Fruit fly (Drosophila melanogaster): ENCODE measurements around the gene baf.
A peak's percentile ranks its signal among the peaks of the same experiment; 100 is the strongest.

The baf gene

dm6 chr2L:8030693-8031210, 1.5 kb downstream of the baf start, which contains the start of gene Cka (continued):
- TF ChIP-seq Lpt (GFP tag; optimal IDR thresholded peaks at IDR 0.05) (no peak), CG1621 (tag; optimal IDR thresholded peaks at IDR 0.05) (peak; percentile 39), Hr38 (GFP tag; optimal IDR thresholded peaks at IDR 0.05) (no peak), Gug (GFP tag; IDR thresholded peaks at IDR 0.05) (no peak), CG8319 (GFP tag; optimal IDR thresholded peaks at IDR 0.05) (no peak), esn (GFP tag; optimal IDR thresholded peaks at IDR 0.05) (peak; percentile 8), pdm3 (GFP tag; optimal IDR thresholded peaks at IDR 0.05) (no peak), Eip78C (GFP tag) (peak; percentile 73), CG10631 (GFP tag; optimal IDR thresholded peaks at IDR 0.05) (no peak), CG16779 (tag; optimal IDR thresholded peaks at IDR 0.05) (no peak), fd85E (GFP tag; optimal IDR thresholded peaks at IDR 0.05) (no peak)

DNA sequence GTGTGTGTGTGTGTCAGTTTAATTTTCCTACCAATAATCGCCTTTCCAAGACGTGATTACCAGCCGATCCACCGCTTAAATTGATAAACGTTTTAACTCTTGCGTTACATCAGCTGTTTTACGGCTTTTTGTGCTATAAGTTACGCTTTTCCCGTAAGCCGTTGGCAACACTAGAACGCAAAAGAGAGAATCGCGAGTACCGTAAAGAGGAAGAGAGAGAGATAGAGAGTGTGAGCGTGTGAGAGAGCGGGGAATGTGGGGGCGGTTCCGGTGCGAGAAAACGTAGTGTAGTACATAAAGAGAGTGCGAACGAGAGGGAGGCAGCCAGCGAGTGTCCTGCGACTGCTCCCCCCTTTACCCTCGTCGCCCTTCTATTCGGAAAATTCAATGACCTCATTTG, 2.3 kb downstream of the baf start:
- no peak for TF ChIP-seq pdm3 (GFP tag; optimal IDR thresholded peaks at IDR 0.05)
- peak; percentile 77 for TF ChIP-seq CG1621 (tag; optimal IDR thresholded peaks at IDR 0.05)
- peak; percentile 18; the same call in 1 of the 2 replicates for TF ChIP-seq CG15336 (GFP tag; IDR thresholded peaks at IDR 0.05)
- no peak for TF ChIP-seq Smox (GFP tag; optimal IDR thresholded peaks at IDR 0.05)
- TF ChIP-seq ss (GFP tag; optimal IDR thresholded peaks at IDR 0.05), result peak; percentile 11 to 28
- no peak for TF ChIP-seq Sox102F (GFP tag; optimal IDR thresholded peaks at IDR 0.05)
- TF ChIP-seq vri (GFP tag; optimal IDR thresholded peaks at IDR 0.05), result peak; percentile 1
- TF ChIP-seq CG6163 (GFP tag; IDR thresholded peaks at IDR 0.05), result peak; percentile 16; the same call in 1 of the 3 replicates
- peak; percentile 57 for TF ChIP-seq Eip78C (GFP tag)
- TF ChIP-seq Sox14 (GFP tag; optimal IDR thresholded peaks at IDR 0.05), result peak; percentile 2
- no peak for TF ChIP-seq CG9139 (GFP tag; optimal IDR thresholded peaks at IDR 0.05)
- TF ChIP-seq CG6808 (GFP tag; optimal IDR thresholded peaks at IDR 0.05), result no peak
- TF ChIP-seq CG7368 (GFP tag; optimal IDR thresholded peaks at IDR 0.05), result no peak
- TF ChIP-seq topi (GFP tag; optimal IDR thresholded peaks at IDR 0.05), result no peak
- TF ChIP-seq achi (GFP tag; optimal IDR thresholded peaks at IDR 0.05), result peak; percentile 3

DNA sequence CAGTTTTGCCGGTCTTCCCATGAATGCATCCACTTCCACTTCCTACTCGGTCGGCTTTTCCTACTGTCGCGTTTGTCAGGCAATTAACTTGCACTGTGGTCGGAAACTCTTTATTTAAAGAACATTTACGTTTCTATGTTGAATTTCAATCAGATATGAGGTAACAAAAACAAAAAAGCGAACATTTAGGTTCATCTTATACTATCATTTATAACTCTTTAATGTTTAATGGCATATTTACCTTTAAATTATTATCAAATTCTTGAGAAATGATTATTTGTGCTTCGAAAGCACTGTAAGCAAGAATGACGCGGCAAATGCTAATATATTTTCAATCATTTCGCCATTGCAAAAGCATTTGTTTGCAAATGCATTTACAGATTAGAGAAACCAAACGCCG, 4.5 kb downstream of the baf start:
- TF ChIP-seq Eip78C (GFP tag), result peak; percentile 70
- TF ChIP-seq esn (GFP tag; optimal IDR thresholded peaks at IDR 0.05), result peak; percentile 32
- TF ChIP-seq cyc (GFP tag; optimal IDR thresholded peaks at IDR 0.05), result no peak
- peak; percentile 3 for TF ChIP-seq Eip75B (GFP tag; optimal IDR thresholded peaks at IDR 0.05)
- TF ChIP-seq topi (GFP tag; optimal IDR thresholded peaks at IDR 0.05), result peak; percentile 28
- peak; percentile 46; the same call in 1 of the 3 replicates for TF ChIP-seq CG8119 (GFP tag; IDR thresholded peaks at IDR 0.05)
- 0 out of 3 replicates have a peak, but pooled peaks have one; percentile 9 for TF ChIP-seq eg (GFP tag; IDR thresholded peaks at IDR 0.05)
- TF ChIP-seq Ets21C (GFP tag; optimal IDR thresholded peaks at IDR 0.05), result no peak
- no peak for TF ChIP-seq net (GFP tag; optimal IDR thresholded peaks at IDR 0.05)
- peak; percentile 5 for TF ChIP-seq pdm3 (GFP tag; optimal IDR thresholded peaks at IDR 0.05)
- TF ChIP-seq Hr39 (GFP tag; optimal IDR thresholded peaks at IDR 0.05), result peak; percentile 10
- TF ChIP-seq Hr38 (GFP tag; optimal IDR thresholded peaks at IDR 0.05), result no peak
- TF ChIP-seq CG32006 (GFP tag; optimal IDR thresholded peaks at IDR 0.05), result no peak
- TF ChIP-seq CG3919 (GFP tag; optimal IDR thresholded peaks at IDR 0.05), result peak; percentile 1
- peak; percentile 28 for TF ChIP-seq achi (GFP tag; optimal IDR thresholded peaks at IDR 0.05)
- no peak for TF ChIP-seq Smox (GFP tag; optimal IDR thresholded peaks at IDR 0.05)
- peak; percentile 49; the same call in 1 of the 2 replicates for TF ChIP-seq CG15336 (GFP tag; IDR thresholded peaks at IDR 0.05)
- peak; percentile 11 for TF ChIP-seq Sox14 (GFP tag; optimal IDR thresholded peaks at IDR 0.05)
- TF ChIP-seq CG6163 (GFP tag; IDR thresholded peaks at IDR 0.05), result 0 out of 3 replicates have a peak, but pooled peaks have one; percentile 39

dm6 chr2L:8034734-8035133, 5.5 kb downstream of the baf start:
- TF ChIP-seq Sox14 (GFP tag; optimal IDR thresholded peaks at IDR 0.05), result peak; percentile 71
- peak; percentile 85 for TF ChIP-seq CG32006 (GFP tag; optimal IDR thresholded peaks at IDR 0.05)
- no peak for TF ChIP-seq Met (GFP tag; optimal IDR thresholded peaks at IDR 0.05)
- peak; percentile 28 for TF ChIP-seq CG11762 (GFP tag; optimal IDR thresholded peaks at IDR 0.05; ENCODE audit: insufficient read depth)
- no peak for TF ChIP-seq CG8319 (GFP tag; optimal IDR thresholded peaks at IDR 0.05)
- no peak for TF ChIP-seq CG4318 (GFP tag; optimal IDR thresholded peaks at IDR 0.05)
- peak; percentile 44 for TF ChIP-seq CG3919 (GFP tag; optimal IDR thresholded peaks at IDR 0.05)
- TF ChIP-seq CG7368 (GFP tag; optimal IDR thresholded peaks at IDR 0.05), result peak; percentile 34
- no peak for TF ChIP-seq CG6854 (GFP tag; optimal IDR thresholded peaks at IDR 0.05)
- peak; percentile 65 for TF ChIP-seq net (GFP tag; optimal IDR thresholded peaks at IDR 0.05)
- peak; percentile 39 for TF ChIP-seq Hr39 (GFP tag; optimal IDR thresholded peaks at IDR 0.05)
- TF ChIP-seq CG3032 (tag; optimal IDR thresholded peaks at IDR 0.05), result peak; percentile 36
- TF ChIP-seq pdm3 (GFP tag; optimal IDR thresholded peaks at IDR 0.05), result peak; percentile 66
- TF ChIP-seq Ets21C (GFP tag; optimal IDR thresholded peaks at IDR 0.05), result peak; percentile 3
- peak; percentile 11 for TF ChIP-seq dac (GFP tag; optimal IDR thresholded peaks at IDR 0.05)
- no peak for TF ChIP-seq Blimp-1 (GFP tag; optimal IDR thresholded peaks at IDR 0.05)
- TF ChIP-seq esn (GFP tag; optimal IDR thresholded peaks at IDR 0.05), result peak; percentile 48
- peak; percentile 69 for TF ChIP-seq OdsH (GFP tag; optimal IDR thresholded peaks at IDR 0.05)
- peak; percentile 71 for TF ChIP-seq Lpt (GFP tag; optimal IDR thresholded peaks at IDR 0.05)
- TF ChIP-seq Eip78C (GFP tag), result peak; percentile 86
- no peak for TF ChIP-seq Eip93F (GFP tag; optimal IDR thresholded peaks at IDR 0.05)
- peak; percentile 83 for TF ChIP-seq CG6163 (GFP tag; IDR thresholded peaks at IDR 0.05)
- peak; percentile 31 for TF ChIP-seq lz (GFP tag; optimal IDR thresholded peaks at IDR 0.05)
- TF ChIP-seq fkh (GFP tag; optimal IDR thresholded peaks at IDR 0.05), result no peak
